Fruit fly (Drosophila melanogaster): ENCODE data around the gene Pfdn6.

The Pfdn6 gene

dm6 chr3L:19898547-19899282 is 24.8 kb upstream of the Pfdn6 start (continued):
- TF ChIP-seq CG2129 (GFP tag; IDR thresholded peaks at IDR 0.05; ENCODE audit: partially characterized antibody): no peak
- TF ChIP-seq CG31224 (GFP tag; IDR thresholded peaks at IDR 0.05): no peak
- no peak for TF ChIP-seq Atf-2 (GFP tag; optimal IDR thresholded peaks at IDR 0.05)
- no peak for TF ChIP-seq Neu2 (GFP tag; optimal IDR thresholded peaks at IDR 0.05; ENCODE audit: borderline replicate concordance)
- TF ChIP-seq ATbp (GFP tag; optimal IDR thresholded peaks at IDR 0.05): no peak
- TF ChIP-seq CG10321 (GFP tag; IDR thresholded peaks at IDR 0.05): no peak
- no peak for TF ChIP-seq pum (GFP tag; optimal IDR thresholded peaks at IDR 0.05)
- TF ChIP-seq wor (GFP tag; IDR thresholded peaks at IDR 0.05): no peak
- TF ChIP-seq z (GFP tag; IDR thresholded peaks at IDR 0.05): no peak
- TF ChIP-seq CG2120 (GFP tag; optimal IDR thresholded peaks at IDR 0.05): no peak
- TF ChIP-seq CoRest (tag; optimal IDR thresholded peaks at IDR 0.05): peak; percentile 55
- no peak for TF ChIP-seq dati (GFP tag; IDR thresholded peaks at IDR 0.05)
- no peak for TF ChIP-seq vnd (GFP tag; IDR thresholded peaks at IDR 0.05; ENCODE audit: partially characterized antibody)
- TF ChIP-seq caup (GFP tag; optimal IDR thresholded peaks at IDR 0.05; ENCODE audit: severe bottlenecking): no peak
- TF ChIP-seq tgo (GFP tag; IDR thresholded peaks at IDR 0.05): no peak
- TF ChIP-seq CG42726 (GFP tag; IDR thresholded peaks at IDR 0.05; ENCODE audit: partially characterized antibody): no peak
- TF ChIP-seq ewg (GFP tag; optimal IDR thresholded peaks at IDR 0.05): no peak
- TF ChIP-seq CG12769 (tag; optimal IDR thresholded peaks at IDR 0.05): no peak
- no peak for TF ChIP-seq CG1233 (GFP tag; optimal IDR thresholded peaks at IDR 0.05)
- peak; percentile 48; the same call in 1 of the 2 replicates for TF ChIP-seq ato (GFP tag; IDR thresholded peaks at IDR 0.05; ENCODE audit: partially characterized antibody)
- TF ChIP-seq CG10209 (GFP tag; optimal IDR thresholded peaks at IDR 0.05): peak; percentile 45
- no peak for TF ChIP-seq salm (tag; optimal IDR thresholded peaks at IDR 0.05)
- TF ChIP-seq Myb (GFP tag; optimal IDR thresholded peaks at IDR 0.05): no peak
- no peak for TF ChIP-seq CG32772 (GFP tag; IDR thresholded peaks at IDR 0.05)
- TF ChIP-seq Oaz (GFP tag; IDR thresholded peaks at IDR 0.05): no peak
- no peak for TF ChIP-seq corto (GFP tag; optimal IDR thresholded peaks at IDR 0.05)
- no peak for TF ChIP-seq CG12155 (GFP tag; optimal IDR thresholded peaks at IDR 0.05)
- TF ChIP-seq otp (GFP tag; IDR thresholded peaks at IDR 0.05): no peak
- TF ChIP-seq ranshi (GFP tag; IDR thresholded peaks at IDR 0.05): no peak
- TF ChIP-seq CG6654 (GFP tag; optimal IDR thresholded peaks at IDR 0.05): no peak
- TF ChIP-seq Lpt (GFP tag; optimal IDR thresholded peaks at IDR 0.05): no peak
- TF ChIP-seq CG9797 (GFP tag; optimal IDR thresholded peaks at IDR 0.05): no peak
- TF ChIP-seq CG10274 (GFP tag; optimal IDR thresholded peaks at IDR 0.05): no peak
- no peak for TF ChIP-seq Mad (GFP tag; optimal IDR thresholded peaks at IDR 0.05)
- peak; percentile 58 for TF ChIP-seq CG4424 (GFP tag; optimal IDR thresholded peaks at IDR 0.05)
- peak; percentile 78 for TF ChIP-seq gem (tag; optimal IDR thresholded peaks at IDR 0.05)
- TF ChIP-seq Bdp1 (GFP tag; optimal IDR thresholded peaks at IDR 0.05): no peak
- no peak for TF ChIP-seq Gug (GFP tag; IDR thresholded peaks at IDR 0.05)
- no peak for TF ChIP-seq CG5180 (GFP tag; optimal IDR thresholded peaks at IDR 0.05)
- TF ChIP-seq fd102C (GFP tag; optimal IDR thresholded peaks at IDR 0.05): peak; percentile 49
- TF ChIP-seq CG2199 (GFP tag; IDR thresholded peaks at IDR 0.05): peak; percentile 65; the same call in 1 of the 3 replicates
- no peak for TF ChIP-seq TFAM (GFP tag; optimal IDR thresholded peaks at IDR 0.05)
- no peak for TF ChIP-seq CG13287 (GFP tag; IDR thresholded peaks at IDR 0.05; ENCODE audit: partially characterized antibody)
- no peak for TF ChIP-seq lilli (GFP tag; optimal IDR thresholded peaks at IDR 0.05)
- TF ChIP-seq eve (GFP tag; optimal IDR thresholded peaks at IDR 0.05): peak; percentile 21 to 82
- TF ChIP-seq repo (GFP tag; optimal IDR thresholded peaks at IDR 0.05): no peak
- TF ChIP-seq Xbp1 (GFP tag; optimal IDR thresholded peaks at IDR 0.05): peak; percentile 51
- no peak for TF ChIP-seq nau (GFP tag; optimal IDR thresholded peaks at IDR 0.05)
- peak; percentile 36 for TF ChIP-seq unpg (GFP tag; optimal IDR thresholded peaks at IDR 0.05)
- TF ChIP-seq Ets65A (GFP tag): no peak

Data from whole organism, embryonic.